Fruit fly (Drosophila melanogaster) whole organism, adult: ENCODE results near the gene PlexA.

Source experiments
- CG7045 ChIP-seq: fragments of 200-800 bp; sonication (Bioruptor generic); optimal IDR thresholded peaks from 2 replicates; lab custom pipeline; 2017; ENCODE audit warnings: missing biosample characterization, mild to moderate bottlenecking, missing genetic modification characterization
- kay ChIP-seq: fragments of 200-800 bp; sonication (Bioruptor generic); peaks from one replicate; lab custom pipeline; 2016; ENCODE audit warnings: missing biosample characterization, missing genetic modification characterization, borderline replicate concordance

dm6 chr4:988379-988778 is 38.5 kb downstream of the PlexA start:
- TF ChIP-seq CG7045 (no peak), kay (GFP tag; lab: Kevin White, UChicago) (no peak)
